Fruit fly (Drosophila melanogaster): ENCODE results near the gene CG9213.

The CG9213 gene

DNA sequence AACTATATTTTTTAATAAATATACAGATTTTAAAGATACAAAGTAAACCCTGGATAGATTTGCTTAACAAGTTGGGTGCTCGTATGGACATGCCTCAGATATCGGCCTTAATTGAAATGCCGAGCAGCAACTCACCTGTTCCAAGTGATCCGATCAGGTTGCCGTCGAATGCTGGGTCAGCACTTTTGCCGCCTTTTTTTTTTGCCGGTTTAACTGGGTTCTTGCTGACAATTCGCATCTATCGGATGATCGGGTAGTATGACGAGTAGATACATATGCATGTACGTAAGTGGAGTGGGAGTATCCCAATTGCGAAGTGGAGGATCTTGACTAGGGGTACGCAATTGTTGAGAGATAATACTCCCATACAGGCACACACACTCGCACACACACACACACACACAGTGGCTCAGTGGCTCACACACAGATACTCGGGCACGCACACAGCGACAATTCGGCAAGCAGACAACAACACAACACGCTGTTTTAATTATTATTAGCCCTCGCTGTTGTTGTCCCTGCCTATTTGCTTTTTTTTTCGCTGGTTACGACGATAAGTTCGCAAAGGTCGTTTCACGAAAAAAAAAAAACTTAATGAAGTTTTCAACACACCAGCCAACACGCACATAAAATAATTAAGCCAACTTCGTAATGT lies 18.6 kb upstream of the CG9213 start:
- no peak for TF ChIP-seq CG10631 (GFP tag; optimal IDR thresholded peaks at IDR 0.05)
- peak; percentile 51 for TF ChIP-seq vri (GFP tag; optimal IDR thresholded peaks at IDR 0.05)
- no peak for TF ChIP-seq CG6808 (GFP tag; optimal IDR thresholded peaks at IDR 0.05)
- no peak for TF ChIP-seq salr (GFP tag; optimal IDR thresholded peaks at IDR 0.05)
- no peak for TF ChIP-seq CG1621 (tag; optimal IDR thresholded peaks at IDR 0.05)
- no peak for TF ChIP-seq Eip75B (GFP tag; optimal IDR thresholded peaks at IDR 0.05)
- TF ChIP-seq Eip93F (GFP tag; optimal IDR thresholded peaks at IDR 0.05): no peak
- peak; percentile 20 for TF ChIP-seq fkh (GFP tag; optimal IDR thresholded peaks at IDR 0.05)

DNA sequence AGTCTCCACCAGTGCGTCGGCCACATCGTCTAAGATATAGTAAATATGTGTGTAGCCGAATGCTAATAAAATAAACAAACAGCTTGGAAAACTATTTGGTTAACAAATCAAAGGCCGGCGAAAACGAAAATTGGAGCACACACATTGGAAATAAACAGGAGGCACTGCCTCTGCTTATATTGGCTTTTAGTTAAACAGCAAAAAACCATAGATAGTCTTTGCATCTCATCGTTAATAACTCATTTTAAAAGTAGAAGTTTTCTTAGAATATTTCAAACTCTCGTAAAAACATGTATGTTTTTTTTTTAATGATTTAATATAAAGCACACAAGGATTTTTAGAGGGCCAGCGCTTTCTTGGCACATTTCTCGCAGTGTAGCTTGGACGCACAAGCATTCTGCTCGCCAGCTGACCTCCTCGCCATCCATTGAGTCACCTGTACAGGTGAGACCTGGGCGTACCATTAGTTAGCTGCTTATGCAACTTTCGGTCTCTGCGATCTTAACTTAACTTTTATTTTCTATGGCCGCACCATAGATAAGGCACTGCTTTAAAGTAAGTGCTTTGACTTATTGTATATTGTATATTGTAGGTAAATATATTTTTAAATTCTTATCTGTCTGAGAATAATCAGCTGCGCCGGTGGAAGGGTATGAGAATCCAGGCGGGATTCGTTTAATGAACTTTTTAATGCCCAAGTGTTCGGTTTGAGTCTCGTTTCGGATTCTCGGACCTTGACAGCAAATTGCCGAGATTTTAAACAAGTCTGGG lies 17.6 kb upstream of the CG9213 start:
- TF ChIP-seq Eip78C (GFP tag) (peak; percentile 41), CG6163 (GFP tag; IDR thresholded peaks at IDR 0.05) (peak; percentile 22; the same call in 1 of the 3 replicates), CG32006 (GFP tag; optimal IDR thresholded peaks at IDR 0.05) (no peak), fd85E (GFP tag; optimal IDR thresholded peaks at IDR 0.05) (no peak), CG4318 (GFP tag; optimal IDR thresholded peaks at IDR 0.05) (peak; percentile 11), esn (GFP tag; optimal IDR thresholded peaks at IDR 0.05) (peak; percentile 7), net (GFP tag; optimal IDR thresholded peaks at IDR 0.05) (no peak), vri (GFP tag; optimal IDR thresholded peaks at IDR 0.05) (peak; percentile 34), CG15336 (GFP tag; IDR thresholded peaks at IDR 0.05) (peak; percentile 35; the same call in 1 of the 2 replicates), fkh (GFP tag; optimal IDR thresholded peaks at IDR 0.05) (peak; percentile 66), CG10631 (GFP tag; optimal IDR thresholded peaks at IDR 0.05) (no peak), CG8119 (GFP tag; IDR thresholded peaks at IDR 0.05) (0 out of 3 replicates have a peak, but pooled peaks have one; percentile 30), topi (GFP tag; optimal IDR thresholded peaks at IDR 0.05) (peak; percentile 5), svp (GFP tag) (peak; percentile 71)

DNA sequence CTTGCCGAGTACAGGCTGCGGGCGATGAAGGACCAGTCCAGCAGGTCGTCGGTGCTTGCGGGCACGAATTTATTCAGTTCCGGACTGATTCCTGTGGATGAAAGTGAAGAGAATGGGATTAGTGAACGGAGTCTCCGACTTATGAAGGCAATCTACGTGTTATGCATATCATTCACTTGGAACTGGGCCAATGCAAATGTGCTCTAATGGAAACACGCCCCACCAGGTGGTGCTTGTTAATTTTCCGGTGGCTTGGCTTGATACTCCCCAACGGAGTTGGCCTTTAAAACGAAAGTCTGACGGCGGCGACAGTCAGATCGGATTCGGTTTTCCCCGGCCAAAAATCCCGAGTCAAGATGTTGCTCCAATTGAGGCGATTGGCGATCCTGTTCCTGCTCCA lies 13.1 kb upstream of the CG9213 start, which contains the start of gene Alp11:
Gene Alp11 (plus strand): TSS at position 301 of the 400 bp plus-strand sequence.
- no peak for TF ChIP-seq Hr39 (GFP tag; optimal IDR thresholded peaks at IDR 0.05)

- peak; percentile 48 for TF ChIP-seq Eip78C (GFP tag)
- TF ChIP-seq CG8632 (GFP tag; optimal IDR thresholded peaks at IDR 0.05): no peak
- no peak for TF ChIP-seq achi (GFP tag; optimal IDR thresholded peaks at IDR 0.05)
- no peak for TF ChIP-seq CG8319 (GFP tag; optimal IDR thresholded peaks at IDR 0.05)
These were observed 9.6 kb upstream of the CG9213 start for dm6 chrX:15583842-15584441.

- TF ChIP-seq Sox102F (GFP tag; optimal IDR thresholded peaks at IDR 0.05) (no peak), net (GFP tag; optimal IDR thresholded peaks at IDR 0.05) (no peak), dsx (GFP tag; optimal IDR thresholded peaks at IDR 0.05; ENCODE audit: poor library complexity, severe bottlenecking) (no peak), vri (GFP tag; optimal IDR thresholded peaks at IDR 0.05) (no peak), ss (GFP tag; optimal IDR thresholded peaks at IDR 0.05) (no peak), achi (GFP tag; optimal IDR thresholded peaks at IDR 0.05) (peak; percentile 38), CG6163 (GFP tag; IDR thresholded peaks at IDR 0.05) (no peak), Sox14 (GFP tag; optimal IDR thresholded peaks at IDR 0.05) (peak; percentile 46), CG16779 (tag; optimal IDR thresholded peaks at IDR 0.05) (no peak), CG15336 (GFP tag; IDR thresholded peaks at IDR 0.05) (no peak), CG11762 (GFP tag; optimal IDR thresholded peaks at IDR 0.05; ENCODE audit: insufficient read depth) (no peak), CG6854 (GFP tag; optimal IDR thresholded peaks at IDR 0.05) (no peak), Hr4 (GFP tag; optimal IDR thresholded peaks at IDR 0.05) (no peak), Hr39 (GFP tag; optimal IDR thresholded peaks at IDR 0.05) (peak; percentile 51), Met (GFP tag; optimal IDR thresholded peaks at IDR 0.05) (no peak), Blimp-1 (GFP tag; optimal IDR thresholded peaks at IDR 0.05) (no peak), CG8632 (GFP tag; optimal IDR thresholded peaks at IDR 0.05) (no peak), CG6792 (GFP tag; optimal IDR thresholded peaks at IDR 0.05) (no peak), cyc (GFP tag; optimal IDR thresholded peaks at IDR 0.05) (peak; percentile 42), Lpt (GFP tag; optimal IDR thresholded peaks at IDR 0.05) (no peak), Sox15 (GFP tag; optimal IDR thresholded peaks at IDR 0.05) (peak; percentile 13), Eip75B (GFP tag; optimal IDR thresholded peaks at IDR 0.05) (no peak), CG10631 (GFP tag; optimal IDR thresholded peaks at IDR 0.05) (no peak), CG31627 (GFP tag; optimal IDR thresholded peaks at IDR 0.05) (peak; percentile 46), Ets21C (GFP tag; optimal IDR thresholded peaks at IDR 0.05) (peak; percentile 49), Hr38 (GFP tag; optimal IDR thresholded peaks at IDR 0.05) (no peak)
These were observed 8.5 kb upstream of the CG9213 start, which contains the start of the genes CG9215 and CG8097 for dm6 chrX:15582853-15583252. TSS of gene CG9215 (minus strand) at chrX:15582874. TSS of gene CG8097 (plus strand) at chrX:15583159.
